Fruit fly (Drosophila melanogaster): Measurements from ENCODE around the gene CG5013.

The CG5013 gene

DNA sequence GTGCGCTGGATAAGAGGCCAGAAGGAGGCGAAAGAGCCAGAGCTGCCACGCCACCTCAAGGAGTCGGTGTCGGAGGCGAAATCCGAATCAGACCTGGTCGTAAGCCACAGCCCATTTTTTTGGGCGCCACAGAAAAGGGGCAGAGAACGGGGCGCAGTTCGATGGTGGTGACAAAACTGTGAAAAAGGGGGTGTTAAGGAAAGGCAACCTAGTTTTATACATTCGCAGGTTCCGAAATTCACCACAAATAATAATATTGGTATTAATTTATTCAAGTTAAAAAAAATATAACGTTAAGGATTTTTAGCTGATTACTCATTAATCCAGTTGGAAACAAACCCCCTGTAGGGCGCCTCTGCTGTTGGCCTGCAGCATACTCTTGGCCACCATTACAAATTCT lies 25.8 kb upstream of the CG5013 start:
- TF ChIP-seq EcR (GFP tag; optimal IDR thresholded peaks at IDR 0.05): no peak
- TF ChIP-seq Dll (optimal IDR thresholded peaks at IDR 0.05): no peak
- TF ChIP-seq CG8478 (optimal IDR thresholded peaks at IDR 0.05): no peak
- no peak for TF ChIP-seq psq (optimal IDR thresholded peaks at IDR 0.05)
- TF ChIP-seq usp (GFP tag; optimal IDR thresholded peaks at IDR 0.05): no peak
- no peak for TF ChIP-seq pan (optimal IDR thresholded peaks at IDR 0.05)

DNA sequence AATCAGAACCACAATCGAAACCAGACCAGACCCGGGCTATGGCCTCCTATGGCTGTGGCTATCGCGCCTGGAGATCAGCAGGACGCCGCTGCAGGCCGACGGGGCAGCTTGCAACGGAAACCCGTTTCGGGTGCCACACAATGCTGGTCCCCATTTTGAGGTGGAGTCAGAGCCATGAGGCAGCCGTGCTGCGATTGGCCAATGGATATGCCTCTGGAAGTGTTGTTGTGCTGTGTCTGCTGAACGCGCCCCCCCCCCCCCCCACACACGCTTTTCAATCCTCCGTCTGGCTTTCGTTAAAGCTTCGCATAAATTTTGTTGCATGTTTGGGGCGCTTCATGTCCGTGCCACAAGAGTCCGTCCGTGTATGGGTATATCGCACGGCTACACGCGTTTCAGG lies 25.4 kb upstream of the CG5013 start:
- no peak for TF ChIP-seq Dll (optimal IDR thresholded peaks at IDR 0.05)
- no peak for TF ChIP-seq pan (optimal IDR thresholded peaks at IDR 0.05)
- TF ChIP-seq EcR (GFP tag; optimal IDR thresholded peaks at IDR 0.05): no peak
- TF ChIP-seq psq (optimal IDR thresholded peaks at IDR 0.05): no peak
- TF ChIP-seq usp (GFP tag; optimal IDR thresholded peaks at IDR 0.05): no peak
- no peak for TF ChIP-seq CG8478 (optimal IDR thresholded peaks at IDR 0.05)

DNA sequence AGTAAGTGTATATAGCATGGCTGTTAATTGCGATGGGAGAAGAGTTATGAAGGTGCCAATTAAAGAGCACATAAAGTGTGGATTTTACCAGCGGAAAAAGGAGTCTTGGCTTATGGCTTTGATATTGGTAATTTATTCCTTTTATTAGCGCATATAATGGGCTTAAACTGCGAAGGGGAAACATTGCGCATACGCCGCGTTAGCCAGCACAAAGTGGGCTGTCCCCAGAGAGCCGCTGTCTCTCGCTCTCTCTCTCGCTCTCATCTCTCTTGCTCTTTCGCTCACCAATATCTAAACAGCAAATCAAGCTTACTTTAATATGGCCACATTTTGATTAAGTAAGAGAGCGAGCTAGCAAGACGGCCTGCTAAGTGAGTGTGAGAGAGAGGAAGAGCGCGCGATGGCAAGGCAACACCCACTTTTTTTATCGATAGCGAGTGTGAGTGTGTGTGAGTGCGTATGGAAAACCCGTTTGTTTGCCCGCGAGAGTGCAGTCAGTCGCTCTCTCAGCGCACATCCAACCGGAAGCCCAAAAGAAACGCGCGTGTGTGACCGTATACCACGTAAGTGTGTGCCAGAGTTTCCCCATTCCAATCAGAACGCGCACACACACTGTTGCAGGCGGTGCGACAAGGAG lies 23.8 kb upstream of the CG5013 start, which contains the start of gene pnr:
pnr (plus strand) TSS at position 493 of the 637 bp plus-strand sequence.
- peak; percentile 84 for TF ChIP-seq Dll (optimal IDR thresholded peaks at IDR 0.05)
- peak; percentile 63 for TF ChIP-seq CG8478 (optimal IDR thresholded peaks at IDR 0.05)
- TF ChIP-seq usp (GFP tag; optimal IDR thresholded peaks at IDR 0.05): no peak
- TF ChIP-seq pan (optimal IDR thresholded peaks at IDR 0.05): no peak
- no peak for TF ChIP-seq EcR (GFP tag; optimal IDR thresholded peaks at IDR 0.05)
- no peak for TF ChIP-seq psq (optimal IDR thresholded peaks at IDR 0.05)

DNA sequence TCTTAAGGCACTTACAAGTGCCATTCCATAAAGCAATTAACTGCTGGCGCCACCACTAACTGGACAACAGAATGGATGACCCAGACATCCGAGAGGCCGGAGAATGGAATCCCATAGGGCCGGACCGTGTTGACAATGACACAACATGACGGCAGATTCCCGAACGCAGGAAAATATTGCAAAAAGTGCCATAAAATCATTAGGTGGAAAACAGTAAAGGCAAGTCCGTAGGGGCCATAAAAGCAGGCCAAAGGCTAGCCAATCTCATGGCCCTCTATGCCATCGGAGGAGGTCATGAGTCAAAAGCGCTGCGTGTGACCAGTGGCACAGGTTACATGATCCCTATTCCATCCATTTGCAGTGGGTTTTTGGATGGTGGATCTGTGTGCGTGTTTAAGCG lies 20.8 kb upstream of the CG5013 start:
- no peak for TF ChIP-seq psq (optimal IDR thresholded peaks at IDR 0.05)
- no peak for TF ChIP-seq Dll (optimal IDR thresholded peaks at IDR 0.05)
- no peak for TF ChIP-seq pan (optimal IDR thresholded peaks at IDR 0.05)
- TF ChIP-seq usp (GFP tag; optimal IDR thresholded peaks at IDR 0.05): no peak
- TF ChIP-seq EcR (GFP tag; optimal IDR thresholded peaks at IDR 0.05): no peak
- TF ChIP-seq CG8478 (optimal IDR thresholded peaks at IDR 0.05): no peak

DNA sequence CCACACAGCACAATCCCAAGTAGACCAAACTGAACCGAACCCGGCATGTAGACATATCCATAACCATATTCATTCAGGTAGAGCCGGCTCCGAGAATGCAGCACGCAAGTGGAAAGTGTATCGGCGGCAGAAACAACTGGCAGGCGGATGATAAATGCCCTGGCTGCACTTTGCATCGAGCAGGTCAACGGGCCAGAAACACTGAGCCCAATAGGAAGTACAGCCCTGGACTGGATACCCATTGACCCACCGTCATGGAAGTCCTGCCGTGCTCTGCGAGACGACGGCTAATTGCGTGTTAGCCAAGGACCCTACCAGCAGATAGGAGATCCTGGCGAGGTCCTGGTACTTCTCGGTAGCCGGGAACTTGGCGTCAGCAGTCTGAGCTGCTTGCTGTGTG lies 19.9 kb upstream of the CG5013 start:
- TF ChIP-seq Dll (optimal IDR thresholded peaks at IDR 0.05): peak; percentile 11
- TF ChIP-seq psq (optimal IDR thresholded peaks at IDR 0.05): no peak

DNA sequence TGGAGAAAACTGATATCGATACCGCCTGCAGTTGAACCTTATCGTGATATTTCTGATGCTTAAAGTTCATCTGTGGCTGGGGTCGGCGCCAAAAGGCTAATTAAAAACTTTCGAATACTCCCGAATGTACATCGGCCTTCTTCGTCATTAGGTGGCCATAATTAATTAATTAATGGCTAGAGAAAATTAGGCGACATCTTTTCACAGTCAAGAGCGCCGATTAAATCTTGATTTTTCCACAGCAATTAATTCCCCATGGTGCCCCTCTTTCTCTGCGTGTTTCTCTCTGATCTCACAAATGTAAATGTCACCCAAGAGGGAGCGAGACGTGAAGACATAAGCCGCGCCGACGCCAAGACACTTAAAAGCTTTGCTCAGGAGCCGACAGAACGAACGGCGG lies 19.0 kb upstream of the CG5013 start:
- TF ChIP-seq EcR (GFP tag; optimal IDR thresholded peaks at IDR 0.05) (no peak), CG8478 (optimal IDR thresholded peaks at IDR 0.05) (no peak)

DNA sequence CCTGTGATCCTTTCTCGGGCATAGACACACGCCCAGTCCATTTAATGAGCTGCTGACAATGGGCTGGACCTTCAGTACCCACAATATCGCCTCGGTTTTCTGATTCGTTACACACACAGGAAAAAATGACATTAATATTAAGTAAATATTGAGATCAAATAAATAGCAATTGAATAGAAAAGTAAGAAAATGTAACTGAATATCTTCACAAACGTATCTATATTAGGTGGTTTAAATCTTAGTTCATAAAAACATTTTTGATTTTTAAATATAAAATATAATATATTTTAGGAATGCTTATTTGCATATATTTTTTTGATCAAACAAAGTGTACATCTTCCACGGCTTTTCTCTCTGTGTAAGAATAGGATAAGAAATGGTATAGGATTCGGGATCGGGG lies 15.7 kb upstream of the CG5013 start:
- TF ChIP-seq psq (optimal IDR thresholded peaks at IDR 0.05) (no peak), pan (optimal IDR thresholded peaks at IDR 0.05) (no peak), EcR (GFP tag; optimal IDR thresholded peaks at IDR 0.05) (no peak), usp (GFP tag; optimal IDR thresholded peaks at IDR 0.05) (no peak), Dll (optimal IDR thresholded peaks at IDR 0.05) (no peak), CG8478 (optimal IDR thresholded peaks at IDR 0.05) (no peak)

DNA sequence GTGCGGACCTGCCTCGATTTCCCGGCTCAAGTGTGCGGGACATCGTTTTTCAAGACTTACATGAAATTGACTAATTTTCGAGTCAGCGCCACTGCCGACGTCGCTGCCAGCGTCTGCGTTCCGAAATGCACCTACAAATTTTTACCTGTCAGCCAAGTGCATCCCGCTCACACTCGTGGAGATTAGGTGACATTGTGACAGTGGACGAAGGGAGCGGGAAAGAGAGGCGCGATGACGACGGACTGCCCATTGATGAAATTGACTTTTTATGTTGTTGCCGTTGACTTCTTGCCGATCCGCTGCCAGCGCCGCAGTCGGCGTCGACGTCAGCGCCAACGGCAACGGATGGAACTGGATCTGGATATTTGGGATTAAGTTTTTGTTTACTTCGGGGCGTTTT lies 15.3 kb upstream of the CG5013 start:
- TF ChIP-seq pan (optimal IDR thresholded peaks at IDR 0.05) (no peak), CG8478 (optimal IDR thresholded peaks at IDR 0.05) (no peak), Dll (optimal IDR thresholded peaks at IDR 0.05) (no peak), psq (optimal IDR thresholded peaks at IDR 0.05) (no peak), usp (GFP tag; optimal IDR thresholded peaks at IDR 0.05) (no peak), EcR (GFP tag; optimal IDR thresholded peaks at IDR 0.05) (no peak)

DNA sequence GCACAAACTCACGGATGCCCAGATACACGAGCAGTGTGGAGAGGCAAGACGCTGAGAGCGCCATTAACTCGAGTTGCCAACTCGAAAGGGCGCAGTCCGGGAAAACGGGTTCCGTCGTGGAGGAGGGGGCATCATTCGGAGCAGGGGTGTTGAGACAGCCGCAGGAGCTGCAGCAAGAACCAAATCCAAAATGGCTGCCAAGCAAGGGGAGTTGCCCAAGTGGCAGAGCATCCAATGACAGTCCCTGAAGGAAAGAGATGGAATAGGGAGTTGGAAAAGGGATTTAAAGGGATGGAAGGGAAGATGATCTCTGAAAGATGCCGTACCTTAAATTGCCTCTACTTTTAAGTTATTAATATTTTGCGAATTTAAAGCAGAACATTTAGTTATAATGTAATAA lies 11.4 kb upstream of the CG5013 start:
- TF ChIP-seq pan (optimal IDR thresholded peaks at IDR 0.05): no peak
- no peak for TF ChIP-seq Dll (optimal IDR thresholded peaks at IDR 0.05)
- TF ChIP-seq EcR (GFP tag; optimal IDR thresholded peaks at IDR 0.05): no peak
- no peak for TF ChIP-seq CG8478 (optimal IDR thresholded peaks at IDR 0.05)
- no peak for TF ChIP-seq psq (optimal IDR thresholded peaks at IDR 0.05)
- no peak for TF ChIP-seq usp (GFP tag; optimal IDR thresholded peaks at IDR 0.05)

DNA sequence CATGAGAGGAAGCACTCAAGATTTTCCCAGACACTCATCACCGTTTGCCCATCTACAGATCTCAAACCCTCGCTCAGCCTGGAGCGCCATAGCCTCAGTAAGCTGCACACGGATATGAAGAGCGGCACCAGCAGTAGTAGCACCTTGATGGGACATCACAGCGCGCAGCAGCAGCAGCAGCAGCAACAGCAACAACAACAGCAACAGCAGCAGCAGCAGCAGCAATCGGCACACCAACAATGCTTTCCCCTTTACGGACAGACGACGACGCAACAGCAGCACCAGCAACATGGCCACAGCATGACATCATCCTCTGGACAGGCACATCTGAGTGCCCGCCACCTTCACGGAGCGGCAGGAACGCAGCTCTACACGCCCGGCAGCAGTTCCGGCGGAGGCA lies 9.9 kb upstream of the CG5013 start:
- TF ChIP-seq usp (GFP tag; optimal IDR thresholded peaks at IDR 0.05) (no peak), EcR (GFP tag; optimal IDR thresholded peaks at IDR 0.05) (no peak), pan (optimal IDR thresholded peaks at IDR 0.05) (no peak), psq (optimal IDR thresholded peaks at IDR 0.05) (no peak), Dll (optimal IDR thresholded peaks at IDR 0.05) (no peak), CG8478 (optimal IDR thresholded peaks at IDR 0.05) (no peak)

DNA sequence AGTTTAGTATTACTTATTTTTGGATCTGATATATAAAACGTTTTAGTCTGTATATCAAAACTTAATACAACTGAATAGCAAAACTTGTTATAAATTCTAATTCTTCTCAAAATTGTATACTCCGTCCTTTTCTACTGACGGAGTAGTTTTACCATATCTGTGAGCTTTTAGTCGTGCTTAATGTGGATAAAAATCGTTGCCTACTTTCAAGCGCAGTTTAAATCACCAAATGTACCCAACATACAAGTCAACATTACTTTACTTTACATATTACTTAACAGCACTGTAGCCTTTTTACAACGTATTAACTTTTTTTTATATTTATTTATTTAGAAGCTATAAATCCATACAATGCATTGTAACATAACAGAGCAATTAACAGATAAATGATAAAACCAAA lies 8.5 kb upstream of the CG5013 start:
- TF ChIP-seq EcR (GFP tag; optimal IDR thresholded peaks at IDR 0.05) (no peak), psq (optimal IDR thresholded peaks at IDR 0.05) (no peak), usp (GFP tag; optimal IDR thresholded peaks at IDR 0.05) (no peak), Dll (optimal IDR thresholded peaks at IDR 0.05) (no peak), pan (optimal IDR thresholded peaks at IDR 0.05) (no peak), CG8478 (optimal IDR thresholded peaks at IDR 0.05) (no peak)

DNA sequence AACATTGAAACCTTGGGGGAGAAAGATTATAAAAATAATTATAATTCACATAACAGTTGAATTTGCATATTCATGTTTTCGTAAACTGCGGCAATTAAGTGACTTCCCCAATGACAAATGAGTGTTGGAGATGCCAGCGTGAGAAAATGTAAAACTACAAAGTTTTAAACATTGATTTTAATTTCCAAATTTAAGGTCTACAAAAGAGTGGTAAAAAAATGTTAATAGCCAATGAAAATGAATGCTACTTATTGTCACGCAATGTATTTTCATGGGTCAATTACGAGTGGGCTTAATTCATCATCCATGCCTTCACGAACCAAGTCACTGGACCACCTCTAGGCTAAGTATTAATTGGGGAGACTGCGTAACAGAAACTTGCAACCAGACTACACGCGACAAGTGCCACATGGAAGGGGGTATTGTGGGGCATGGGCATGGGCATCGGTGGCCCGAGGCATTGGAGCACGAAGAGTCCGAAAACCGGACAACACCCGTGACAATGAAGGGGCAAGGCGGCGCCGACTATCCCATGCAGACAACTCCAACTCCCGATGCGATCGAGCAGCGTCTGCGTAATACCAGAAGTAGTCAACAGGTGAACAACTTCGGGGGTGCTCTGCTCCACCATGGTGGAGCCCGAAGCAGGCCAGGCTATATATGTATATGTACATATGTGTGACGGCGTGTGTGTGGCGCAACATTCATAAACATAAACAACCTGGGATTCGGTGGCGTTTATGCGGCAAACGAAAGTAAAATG lies 7.2 kb upstream of the CG5013 start:
- TF ChIP-seq pan (optimal IDR thresholded peaks at IDR 0.05) (no peak), CG8478 (optimal IDR thresholded peaks at IDR 0.05) (no peak), psq (optimal IDR thresholded peaks at IDR 0.05) (no peak), EcR (GFP tag; optimal IDR thresholded peaks at IDR 0.05) (peak in 1 of 2 experiments; percentile 34)
